Fruit fly (Drosophila melanogaster) whole organism, embryonic: Measurements from ENCODE around the gene CG13898.

Source experiments
- Poxn ChIP-seq: fragments of 200-800 bp; sonication (Bioruptor generic); IDR thresholded peaks from 2 replicates; pipeline ENCODE4 v1.3.6; 2022; ENCODE audit warnings: missing biosample characterization, missing genetic modification characterization
- chif ChIP-seq, 2 experiments: fragments of 200-800 bp; sonication (Bioruptor generic); optimal IDR thresholded peaks; 3 replicates each; lab custom pipeline; 2016; ENCODE audit warnings: missing biosample characterization in 2 of 2, missing genetic modification characterization in 2 of 2
- nmo ChIP-seq: fragments of 200-800 bp; sonication (Bioruptor generic); optimal IDR thresholded peaks from 2 replicates; lab custom pipeline; 2018; ENCODE audit warnings: missing biosample characterization, mild to moderate bottlenecking, missing genetic modification characterization, moderate library complexity
- psq ChIP-seq: fragments of 200-800 bp; sonication (Bioruptor generic); optimal IDR thresholded peaks from 2 replicates; lab custom pipeline; 2017; ENCODE audit warnings: missing biosample characterization, missing genetic modification characterization
- run ChIP-seq: fragments of 200-800 bp; sonication (Bioruptor generic); optimal IDR thresholded peaks from 3 replicates; lab custom pipeline; 2018; ENCODE audit warnings: missing biosample characterization, mild to moderate bottlenecking, missing genetic modification characterization
- sc ChIP-seq, 3 experiments: fragments of >200 bp in 2 of 3; fragments of 200-800 bp in 1 of 3; sonication (Bioruptor generic) in 1 of 3; optimal IDR thresholded peaks; 2 replicates in 2 of 3; 3 replicates in 1 of 3; lab custom pipeline; 2017; ENCODE audit warnings: mild to moderate bottlenecking in 1 of 3, missing biosample characterization in 1 of 3, missing genetic modification characterization in 1 of 3, missing genetic modification reagents in 1 of 3
- slp2 ChIP-seq: fragments of 200-800 bp; sonication (Bioruptor generic); optimal IDR thresholded peaks from 2 replicates; lab custom pipeline; 2016; ENCODE audit warnings: missing biosample characterization, missing genetic modification characterization

DNA sequence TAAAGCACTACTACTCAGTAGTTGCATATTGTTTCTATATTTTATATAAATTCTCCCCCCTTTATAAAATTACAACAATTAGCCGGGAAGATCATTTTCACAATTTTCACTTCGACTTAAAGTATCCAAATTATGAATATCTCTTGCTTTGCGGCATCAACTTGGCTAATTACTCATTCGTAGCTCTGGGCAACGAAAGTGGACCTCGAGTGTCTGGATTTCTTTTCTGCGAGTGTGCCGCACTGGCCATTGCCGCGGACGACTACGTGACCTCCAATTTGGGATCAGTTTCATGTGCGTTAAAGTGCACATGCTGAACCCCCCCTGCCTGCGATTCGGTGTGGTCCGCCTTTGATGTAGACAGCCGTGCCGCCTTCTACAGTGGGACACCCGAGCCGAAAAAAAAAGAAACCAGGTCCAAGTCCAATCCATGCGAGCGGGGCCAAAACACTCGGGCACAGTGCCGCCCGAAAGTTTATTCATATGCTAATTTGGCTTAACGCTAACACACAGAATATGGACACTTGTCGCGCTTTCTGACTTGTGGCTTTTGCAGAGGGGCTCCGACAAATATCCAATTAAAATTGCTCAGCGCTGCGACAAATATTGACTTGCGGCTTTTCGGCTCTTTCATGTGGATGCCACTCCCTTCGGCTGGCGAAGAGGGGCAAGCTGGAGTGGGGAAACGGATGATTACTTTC is 14.7 kb upstream of the CG13898 start:
- TF ChIP-seq chif (GFP tag; optimal IDR thresholded peaks at IDR 0.05; lab: Kevin White, UChicago): no peak
- no peak for TF ChIP-seq psq (GFP tag; lab: Kevin White, UChicago)
- TF ChIP-seq sc (optimal IDR thresholded peaks at IDR 0.05; lab: Kevin White, UChicago): no peak
- no peak for TF ChIP-seq sc (GFP tag; optimal IDR thresholded peaks at IDR 0.05; lab: Kevin White, UChicago)
- no peak for TF ChIP-seq Poxn (GFP tag; lab: Robert Waterston, UW)
- no peak for TF ChIP-seq nmo (GFP tag; lab: Kevin White, UChicago)
- no peak for TF ChIP-seq run (tag; lab: Kevin White, UChicago)
- TF ChIP-seq slp2 (GFP tag; lab: Kevin White, UChicago): no peak
